Fruit fly (Drosophila melanogaster): ENCODE measurements around the gene CG8209.

Gene CG8209

dm6 chr3L:7976081-7976483, at the start of gene CG8209, which contains the start of gene HP4 (continued):
- TF ChIP-seq bab2 (GFP tag; optimal IDR thresholded peaks at IDR 0.05): peak; percentile 70
- TF ChIP-seq Eip74EF (GFP tag; optimal IDR thresholded peaks at IDR 0.05): peak in 1 of 2 experiments; percentile 63
- peak; percentile 79 for TF ChIP-seq CG15601 (tag; optimal IDR thresholded peaks at IDR 0.05)
- peak; percentile 75; the same call in 2 of the 3 replicates for TF ChIP-seq B-H1 (GFP tag; IDR thresholded peaks at IDR 0.05)
- peak; percentile 67 for TF ChIP-seq HLH54F (GFP tag; optimal IDR thresholded peaks at IDR 0.05)
- TF ChIP-seq Sox102F (GFP tag; optimal IDR thresholded peaks at IDR 0.05): peak; percentile 85
- peak; percentile 85 for TF ChIP-seq lbe (GFP tag; optimal IDR thresholded peaks at IDR 0.05)
- TF ChIP-seq CG11695 (GFP tag; IDR thresholded peaks at IDR 0.05): peak; percentile 75
- peak; percentile 66 for TF ChIP-seq CG32767 (GFP tag; IDR thresholded peaks at IDR 0.05)
- TF ChIP-seq CG14860 (GFP tag; IDR thresholded peaks at IDR 0.05; ENCODE audit: partially characterized antibody): peak; percentile 91
- TF ChIP-seq Nf-YC (tag; optimal IDR thresholded peaks at IDR 0.05): peak; percentile 77
- no peak for TF ChIP-seq prd (optimal IDR thresholded peaks at IDR 0.05)
- TF ChIP-seq prd (GFP tag; IDR thresholded peaks at IDR 0.05): peak; percentile 91
- TF ChIP-seq CG6854 (GFP tag; optimal IDR thresholded peaks at IDR 0.05): peak; percentile 54
- TF ChIP-seq CG1024 (GFP tag; IDR thresholded peaks at IDR 0.05): peak; percentile 62; the same call in 1 of the 2 replicates
- TF ChIP-seq chif (GFP tag; optimal IDR thresholded peaks at IDR 0.05): peak in 1 of 2 experiments; percentile 36
- TF ChIP-seq dm (GFP tag; optimal IDR thresholded peaks at IDR 0.05): peak; percentile 12
- peak; percentile 14 for TF ChIP-seq CG8944 (GFP tag; optimal IDR thresholded peaks at IDR 0.05)
- TF ChIP-seq CG4854 (GFP tag; optimal IDR thresholded peaks at IDR 0.05): peak; percentile 56
- peak; percentile 71 for TF ChIP-seq CG31224 (GFP tag; IDR thresholded peaks at IDR 0.05)
- TF ChIP-seq CG34224 (GFP tag; IDR thresholded peaks at IDR 0.05; ENCODE audit: partially characterized antibody): peak; percentile 92
- TF ChIP-seq CG9817 (tag; optimal IDR thresholded peaks at IDR 0.05): peak; percentile 77
- peak; percentile 85 for TF ChIP-seq trem (tag; optimal IDR thresholded peaks at IDR 0.05)
- TF ChIP-seq NC2α (GFP tag; optimal IDR thresholded peaks at IDR 0.05): no peak
- TF ChIP-seq Hand (GFP tag; optimal IDR thresholded peaks at IDR 0.05): no peak
- no peak for TF ChIP-seq Kr (GFP tag; optimal IDR thresholded peaks at IDR 0.05)
- peak; percentile 86 for TF ChIP-seq ranshi (GFP tag; IDR thresholded peaks at IDR 0.05)
- TF ChIP-seq CG6683 (GFP tag; optimal IDR thresholded peaks at IDR 0.05): peak; percentile 75
- TF ChIP-seq ham (GFP tag; IDR thresholded peaks at IDR 0.05): no peak
- TF ChIP-seq CG1832 (GFP tag; optimal IDR thresholded peaks at IDR 0.05): no peak
- peak; percentile 30 for TF ChIP-seq run (tag; optimal IDR thresholded peaks at IDR 0.05)
- peak; percentile 82 for TF ChIP-seq Blimp-1 (GFP tag; optimal IDR thresholded peaks at IDR 0.05)
- peak; percentile 65 for TF ChIP-seq cwo (GFP tag; optimal IDR thresholded peaks at IDR 0.05)
- peak; percentile 56; the same call in 1 of the 3 replicates for TF ChIP-seq Mrtf (GFP tag; IDR thresholded peaks at IDR 0.05)
- peak; percentile 81 for TF ChIP-seq CG10366 (GFP tag; IDR thresholded peaks at IDR 0.05)
- TF ChIP-seq z (GFP tag; IDR thresholded peaks at IDR 0.05): no peak
- no peak for TF ChIP-seq disco-r (GFP tag; optimal IDR thresholded peaks at IDR 0.05)
- TF ChIP-seq CG16815 (GFP tag; optimal IDR thresholded peaks at IDR 0.05): peak; percentile 67
- TF ChIP-seq br (optimal IDR thresholded peaks at IDR 0.05): no peak
- peak; percentile 75 for TF ChIP-seq ken (GFP tag; IDR thresholded peaks at IDR 0.05)
- peak; percentile 89 for TF ChIP-seq CG12659 (GFP tag; optimal IDR thresholded peaks at IDR 0.05)
- peak; percentile 37; the same call in 1 of the 2 replicates for TF ChIP-seq aop (GFP tag; IDR thresholded peaks at IDR 0.05)
- peak; percentile 94 for TF ChIP-seq slbo (GFP tag; IDR thresholded peaks at IDR 0.05)
- peak; percentile 88 for TF ChIP-seq zfh1 (GFP tag; IDR thresholded peaks at IDR 0.05)
- TF ChIP-seq jigr1 (GFP tag; IDR thresholded peaks at IDR 0.05): no peak; the same call in 2 of the 3 replicates
- peak; percentile 78 for TF ChIP-seq CG7963 (GFP tag; IDR thresholded peaks at IDR 0.05; ENCODE audit: partially characterized antibody)
- TF ChIP-seq CG8089 (GFP tag; optimal IDR thresholded peaks at IDR 0.05): no peak
- TF ChIP-seq CG18619 (GFP tag; optimal IDR thresholded peaks at IDR 0.05): peak; percentile 58
- peak; percentile 64 for TF ChIP-seq CG11723 (GFP tag; optimal IDR thresholded peaks at IDR 0.05)
- 0 out of 3 replicates have a peak, but pooled peaks have one; percentile 37 for TF ChIP-seq gce (GFP tag; IDR thresholded peaks at IDR 0.05)
- peak; percentile 87 for TF ChIP-seq stc (GFP tag; IDR thresholded peaks at IDR 0.05)
